Worm (Caenorhabditis elegans) whole organism, L4 larva: Measurements from ENCODE around the gene C06B3.7.
A peak's percentile ranks its signal among the peaks of the same experiment; 100 is the strongest.

Experiments used
- D1046.2 ChIP-seq: fragments of 200-800 bp; sonication (Bioruptor generic); IDR thresholded peaks from 2 replicates; pipeline ENCODE4 v1.3.6; 2022; ENCODE audit warnings: missing genetic modification characterization, missing compliant biosample characterization
- F26F4.8 ChIP-seq: fragments of 200-800 bp; sonication (Bioruptor generic); conservative IDR thresholded peaks from 2 replicates; pipeline ENCODE4 v1.3.6; 2022; ENCODE audit warnings: missing genetic modification characterization, missing compliant biosample characterization
- F49E8.2 ChIP-seq: sonication (generic microtip); optimal IDR thresholded peaks from 2 replicates; lab custom pipeline; 2016; ENCODE audit warnings: missing compliant biosample characterization, mild to moderate bottlenecking, missing genetic modification characterization, borderline replicate concordance
- T20F7.1 ChIP-seq: fragments of 200-800 bp; sonication (Bioruptor generic); optimal IDR thresholded peaks from 2 replicates; lab custom pipeline; 2018; ENCODE audit warnings: mild to moderate bottlenecking, missing genetic modification characterization, missing compliant biosample characterization
- T26A8.4 ChIP-seq: fragments of 200-800 bp; sonication (Bioruptor generic); IDR thresholded peaks from 2 replicates; pipeline ENCODE4 v1.3.6; 2022; ENCODE audit warnings: missing genetic modification characterization, missing compliant biosample characterization
- Y5F2A.4 ChIP-seq: fragments of 200-800 bp; sonication (Bioruptor generic); optimal IDR thresholded peaks from 2 replicates; lab custom pipeline; 2018; ENCODE audit warnings: mild to moderate bottlenecking, missing genetic modification characterization, missing compliant biosample characterization
- Y75B8A.6 ChIP-seq: fragments of 200-800 bp; sonication (Bioruptor generic); IDR thresholded peaks from 2 replicates; pipeline ENCODE4 v1.3.6; 2022; ENCODE audit warnings: missing genetic modification reagents, missing genetic modification characterization, missing compliant biosample characterization
- ZK337.2 ChIP-seq: fragments of 200-800 bp; sonication (Bioruptor generic); IDR thresholded peaks from 2 replicates; pipeline ENCODE4 v1.3.6; 2022; ENCODE audit warnings: missing genetic modification reagents, missing genetic modification characterization, missing compliant biosample characterization
- ZK546.5 ChIP-seq, 2 experiments: sonication (generic microtip); optimal IDR thresholded peaks; 2 replicates each; lab custom pipeline; 2017; ENCODE audit warnings: missing biosample characterization in 2 of 2, missing genetic modification characterization in 2 of 2
- ama-1 ChIP-seq: fragments of 150-350 bp; optimal IDR thresholded peaks from 2 replicates; lab custom pipeline; 2014; ENCODE audit warnings: inconsistent platforms, mixed read lengths
- ceh-28 ChIP-seq: fragments of 150-350 bp; optimal IDR thresholded peaks from 2 replicates; lab custom pipeline; 2014; ENCODE audit warnings: missing biosample characterization, missing genetic modification reagents, missing genetic modification characterization
- ceh-32 ChIP-seq: sonication (generic microtip); optimal IDR thresholded peaks from 2 replicates; lab custom pipeline; 2016; ENCODE audit warnings: mild to moderate bottlenecking, missing genetic modification characterization, missing compliant biosample characterization; ENCODE audit not compliant: poor library complexity
- ceh-44 ChIP-seq: fragments of 200-800 bp; sonication (Bioruptor generic); IDR thresholded peaks from 2 replicates; pipeline ENCODE4 v1.3.6; 2022; ENCODE audit warnings: missing genetic modification reagents, missing genetic modification characterization, missing compliant biosample characterization
- ceh-62 ChIP-seq: sonication (generic microtip); optimal IDR thresholded peaks from 2 replicates; lab custom pipeline; 2017; ENCODE audit warnings: missing biosample characterization, missing genetic modification characterization
- ces-1 ChIP-seq: fragments of 150-350 bp; sonication (generic microtip); optimal IDR thresholded peaks from 4 replicates; lab custom pipeline; 2014; ENCODE audit warnings: missing biosample characterization, missing genetic modification reagents, missing genetic modification characterization
- ctbp-1 ChIP-seq: fragments of 200-800 bp; sonication (Bioruptor generic); IDR thresholded peaks from 2 replicates; pipeline ENCODE4 v1.3.6; 2022; ENCODE audit warnings: missing genetic modification reagents, missing genetic modification characterization, missing compliant biosample characterization
- daf-12 ChIP-seq: fragments of 150-350 bp; optimal IDR thresholded peaks from 2 replicates; lab custom pipeline; 2014; ENCODE audit warnings: missing biosample characterization, missing genetic modification reagents, missing genetic modification characterization
- daf-16 ChIP-seq, 3 experiments: sonication (generic microtip); optimal IDR thresholded peaks; 2 replicates each; lab custom pipeline; 2016 to 2017; ENCODE audit warnings: missing genetic modification characterization in 3 of 3, missing genetic modification reagents in 3 of 3, mild to moderate bottlenecking in 2 of 3, missing compliant biosample characterization in 2 of 3, missing biosample characterization in 1 of 3, moderate library complexity in 1 of 3
- daf-19 ChIP-seq: fragments of 200-800 bp; sonication (Bioruptor generic); conservative IDR thresholded peaks from 2 replicates; pipeline ENCODE4 v1.3.6; 2022; ENCODE audit warnings: missing genetic modification characterization, missing compliant biosample characterization
- daf-8 ChIP-seq: fragments of 200-800 bp; sonication (Bioruptor generic); IDR thresholded peaks from 2 replicates; pipeline ENCODE4 v1.3.6; 2022; ENCODE audit warnings: missing genetic modification characterization, missing compliant biosample characterization
- dmd-8 ChIP-seq: fragments of 200-800 bp; sonication (Bioruptor generic); IDR thresholded peaks from 2 replicates; pipeline ENCODE4 v1.3.6; 2022; ENCODE audit warnings: missing genetic modification characterization, missing compliant biosample characterization
- dmd-9 ChIP-seq: fragments of 200-800 bp; sonication (Bioruptor generic); IDR thresholded peaks from 2 replicates; pipeline ENCODE4 v1.3.6; 2022; ENCODE audit warnings: missing genetic modification reagents, missing genetic modification characterization, missing compliant biosample characterization
- dpl-1 ChIP-seq: fragments of 150-350 bp; optimal IDR thresholded peaks from 2 replicates; lab custom pipeline; 2014; ENCODE audit warnings: missing biosample characterization, missing genetic modification reagents, missing genetic modification characterization
- egl-43 ChIP-seq: fragments of 200-800 bp; sonication (Bioruptor generic); IDR thresholded peaks from 2 replicates; pipeline ENCODE4 v1.3.6; 2022; ENCODE audit warnings: missing genetic modification reagents, missing genetic modification characterization, missing compliant biosample characterization
- hmg-1.1 ChIP-seq: fragments of 200-800 bp; sonication (Bioruptor generic); IDR thresholded peaks from 2 replicates; pipeline ENCODE4 v1.3.6; 2022; ENCODE audit warnings: missing genetic modification reagents, missing genetic modification characterization, missing compliant biosample characterization
- lin-1 ChIP-seq: fragments of 200-800 bp; sonication (Bioruptor generic); IDR thresholded peaks from 2 replicates; pipeline ENCODE4 v1.3.6; 2022; ENCODE audit warnings: missing genetic modification reagents, missing genetic modification characterization, missing compliant biosample characterization
- lin-29 ChIP-seq: fragments of 200-800 bp; sonication (Bioruptor generic); IDR thresholded peaks from 2 replicates; pipeline ENCODE4 v1.3.6; 2022; ENCODE audit warnings: missing genetic modification reagents, missing genetic modification characterization, missing compliant biosample characterization
- lin-39 ChIP-seq: fragments of 150-350 bp; optimal IDR thresholded peaks from 2 replicates; lab custom pipeline; 2014; ENCODE audit warnings: missing biosample characterization, missing genetic modification reagents, missing genetic modification characterization
- lsy-2 ChIP-seq, 2 experiments: fragments of 150-350 bp in 1 of 2; sonication (generic microtip) in 1 of 2; optimal IDR thresholded peaks; 2 replicates each; lab custom pipeline; 2014 to 2017; ENCODE audit warnings: missing biosample characterization in 2 of 2, missing genetic modification characterization in 2 of 2
- mdt-29 ChIP-seq: fragments of 200-800 bp; sonication (Bioruptor generic); IDR thresholded peaks from 2 replicates; pipeline ENCODE4 v1.3.6; 2022; ENCODE audit warnings: missing genetic modification reagents, missing genetic modification characterization, missing compliant biosample characterization
- mxl-2 ChIP-seq: fragments of 200-800 bp; sonication (Bioruptor generic); conservative IDR thresholded peaks from 2 replicates; pipeline ENCODE4 v1.3.6; 2022; ENCODE audit warnings: missing genetic modification reagents, missing genetic modification characterization, missing compliant biosample characterization
- nhr-102 ChIP-seq: sonication (generic microtip); optimal IDR thresholded peaks from 2 replicates; lab custom pipeline; 2016; ENCODE audit warnings: mild to moderate bottlenecking, missing genetic modification characterization, moderate library complexity, missing compliant biosample characterization
- nhr-11 ChIP-seq: fragments of 150-350 bp; optimal IDR thresholded peaks from 2 replicates; lab custom pipeline; 2014; ENCODE audit warnings: missing biosample characterization, missing genetic modification characterization
- nhr-25 ChIP-seq: sonication (generic microtip); optimal IDR thresholded peaks from 2 replicates; lab custom pipeline; 2017; ENCODE audit warnings: missing genetic modification characterization, mild to moderate bottlenecking, missing compliant biosample characterization, antibody characterized with exemption, moderate library complexity, borderline replicate concordance; ENCODE audit not compliant: insufficient read depth
- nhr-42 ChIP-seq: fragments of 200-800 bp; sonication (Bioruptor generic); IDR thresholded peaks from 2 replicates; pipeline ENCODE4 v1.3.6; 2022; ENCODE audit warnings: missing genetic modification characterization, missing compliant biosample characterization
- nhr-6 ChIP-seq: fragments of 150-350 bp; optimal IDR thresholded peaks from 2 replicates; lab custom pipeline; 2014; ENCODE audit warnings: missing biosample characterization, missing genetic modification characterization
- nhr-77 ChIP-seq: fragments of 150-350 bp; optimal IDR thresholded peaks from 2 replicates; lab custom pipeline; 2014; ENCODE audit warnings: missing biosample characterization, missing genetic modification characterization
- php-3 ChIP-seq: fragments of 200-800 bp; sonication (Bioruptor generic); IDR thresholded peaks from 2 replicates; pipeline ENCODE4 v1.3.6; 2022; ENCODE audit warnings: missing genetic modification reagents, missing genetic modification characterization, missing compliant biosample characterization
- pqm-1 ChIP-seq: sonication (generic microtip); optimal IDR thresholded peaks from 2 replicates; lab custom pipeline; 2017; ENCODE audit warnings: missing biosample characterization, missing genetic modification characterization
- sdz-12 ChIP-seq: fragments of 200-800 bp; sonication (Bioruptor generic); optimal IDR thresholded peaks from 2 replicates; lab custom pipeline; 2018; ENCODE audit warnings: mild to moderate bottlenecking, missing genetic modification characterization, missing compliant biosample characterization
- set-16 ChIP-seq: fragments of 200-800 bp; sonication (Bioruptor generic); IDR thresholded peaks from 2 replicates; pipeline ENCODE4 v1.3.6; 2022; ENCODE audit warnings: missing genetic modification reagents, missing genetic modification characterization, missing compliant biosample characterization
- snpc-1.2 ChIP-seq: fragments of 200-800 bp; sonication (Bioruptor generic); IDR thresholded peaks from 2 replicates; pipeline ENCODE4 v1.3.6; 2022; ENCODE audit warnings: missing genetic modification reagents, missing genetic modification characterization, missing compliant biosample characterization
- snpc-4 ChIP-seq: fragments of 150-350 bp; optimal IDR thresholded peaks from 2 replicates; lab custom pipeline; 2014; ENCODE audit warnings: missing biosample characterization, missing genetic modification characterization
- spr-3 ChIP-seq: fragments of 200-800 bp; sonication (Bioruptor generic); optimal IDR thresholded peaks from 2 replicates; lab custom pipeline; 2018; ENCODE audit warnings: mild to moderate bottlenecking, missing genetic modification characterization, missing compliant biosample characterization
- tag-97 ChIP-seq: fragments of 200-800 bp; sonication (Bioruptor generic); IDR thresholded peaks from 2 replicates; pipeline ENCODE4 v1.3.6; 2022; ENCODE audit warnings: missing genetic modification characterization, missing compliant biosample characterization
- tra-1 ChIP-seq: fragments of 200-800 bp; sonication (Bioruptor generic); IDR thresholded peaks from 2 replicates; pipeline ENCODE4 v1.3.6; 2022; ENCODE audit warnings: missing genetic modification reagents, missing genetic modification characterization, missing compliant biosample characterization
- unc-62 ChIP-seq, 3 experiments: fragments of 150-350 bp in 1 of 3; sonication (generic microtip); optimal IDR thresholded peaks in 2 of 3; peaks in 1 of 3; 1 replicate in 1 of 3; 2 replicates in 2 of 3; lab custom pipeline; 2014 to 2017; ENCODE audit warnings: missing biosample characterization in 3 of 3, missing genetic modification characterization in 3 of 3, missing genetic modification reagents in 3 of 3, missing genotype in 1 of 3
- vab-7 ChIP-seq: fragments of 200-800 bp; sonication (Bioruptor generic); IDR thresholded peaks from 2 replicates; pipeline ENCODE4 v1.3.6; 2022; ENCODE audit warnings: missing genetic modification reagents, missing genetic modification characterization, missing compliant biosample characterization
- zag-1 ChIP-seq: fragments of 150-350 bp; optimal IDR thresholded peaks from 2 replicates; lab custom pipeline; 2014; ENCODE audit warnings: missing biosample characterization, missing genetic modification characterization
- zfp-2 ChIP-seq: sonication (generic microtip); optimal IDR thresholded peaks from 2 replicates; lab custom pipeline; 2016; ENCODE audit warnings: mild to moderate bottlenecking, missing genetic modification characterization, missing compliant biosample characterization
- zfp-3 ChIP-seq: fragments of 200-800 bp; sonication (Bioruptor generic); conservative IDR thresholded peaks from 2 replicates; pipeline ENCODE4 v1.3.6; 2022; ENCODE audit warnings: missing genetic modification reagents, missing genetic modification characterization, missing compliant biosample characterization

Gene C06B3.7

DNA sequence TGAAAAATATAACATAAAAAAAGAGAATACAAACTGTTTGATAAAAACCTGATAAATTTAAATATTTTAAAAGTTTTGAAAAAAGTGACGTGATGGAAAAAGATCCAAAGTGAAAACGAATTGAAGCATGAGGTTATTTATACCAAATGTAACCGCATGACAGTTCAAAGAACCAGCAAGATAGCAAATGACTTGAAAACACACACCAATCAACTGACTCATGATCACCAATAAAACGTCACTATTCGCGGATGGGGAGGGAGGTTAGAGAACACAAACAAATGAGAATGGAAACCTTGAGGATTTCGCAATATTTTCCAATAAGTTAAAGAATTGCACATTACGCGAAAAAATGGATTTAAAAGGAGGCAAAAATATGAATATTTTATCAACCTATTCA, at the start of gene C06B3.7 (continued):
- TF ChIP-seq F26F4.8 (GFP tag; lab: Robert Waterston, UW) (no peak), egl-43 (no peak), nhr-77 (tag; lab: Kevin White, UChicago) (peak; percentile 96), spr-3 (GFP tag; lab: Kevin White, UChicago) (no peak), unc-62 (GFP tag; optimal IDR thresholded peaks at IDR 0.05 in 1 of 2; lab: Kevin White, UChicago) (peak in 1 of 2 experiments; percentile 98), unc-62 (tag; optimal IDR thresholded peaks at IDR 0.05; lab: Kevin White, UChicago) (no peak), zfp-2 (tag; lab: Kevin White, UChicago) (no peak), mxl-2 (GFP tag; lab: Robert Waterston, UW) (no peak), set-16 (GFP tag; lab: Robert Waterston, UW) (no peak), snpc-1.2 (GFP tag; lab: Robert Waterston, UW) (no peak), tra-1 (GFP tag; lab: Robert Waterston, UW) (peak; percentile 62; the same call in 1 of the 2 replicates), dmd-9 (GFP tag; lab: Robert Waterston, UW) (no peak), Y5F2A.4 (GFP tag; lab: Kevin White, UChicago) (no peak), daf-8 (GFP tag; lab: Robert Waterston, UW) (no peak), nhr-25 (tag; lab: Kevin White, UChicago) (peak; percentile 52), D1046.2 (no peak), ces-1 (GFP tag; lab: Kevin White, UChicago) (no peak), dpl-1 (GFP tag; lab: Kevin White, UChicago) (peak; percentile 52), ceh-28 (tag; lab: Kevin White, UChicago) (no peak), nhr-102 (tag; lab: Kevin White, UChicago) (peak; percentile 57), ama-1 (lab: Kevin White, UChicago) (peak; percentile 81), T26A8.4 (0 out of 2 replicates have a peak, but pooled peaks have one; percentile 29), vab-7 (GFP tag; lab: Robert Waterston, UW) (no peak), daf-19 (no peak), pqm-1 (tag; lab: Kevin White, UChicago) (peak; percentile 57), Y75B8A.6 (GFP tag; lab: Robert Waterston, UW) (no peak), ceh-32 (tag; lab: Kevin White, UChicago) (no peak), zag-1 (no peak), ZK546.5 (tag; optimal IDR thresholded peaks at IDR 0.05; lab: Kevin White, UChicago) (no peak), daf-16 (GFP tag; optimal IDR thresholded peaks at IDR 0.05; lab: Kevin White, UChicago) (peak; percentile 51 to 83), daf-16 (tag; optimal IDR thresholded peaks at IDR 0.05; lab: Kevin White, UChicago) (peak; percentile 99), php-3 (GFP tag; lab: Robert Waterston, UW) (peak; percentile 92), ctbp-1 (GFP tag; lab: Robert Waterston, UW) (no peak), F49E8.2 (tag; lab: Kevin White, UChicago) (no peak), nhr-42 (GFP tag; lab: Robert Waterston, UW) (no peak), hmg-1.1 (GFP tag; lab: Robert Waterston, UW) (no peak), dmd-8 (GFP tag; lab: Robert Waterston, UW) (no peak), sdz-12 (GFP tag; lab: Kevin White, UChicago) (no peak), ZK337.2 (GFP tag; lab: Robert Waterston, UW) (no peak), lin-1 (peak; percentile 16; the same call in 1 of the 2 replicates), T20F7.1 (GFP tag; lab: Kevin White, UChicago) (peak; percentile 67), zfp-3 (GFP tag; lab: Robert Waterston, UW) (no peak), ceh-62 (tag; lab: Kevin White, UChicago) (no peak), mdt-29 (GFP tag; lab: Robert Waterston, UW) (peak; percentile 78), lsy-2 (tag; optimal IDR thresholded peaks at IDR 0.05; lab: Kevin White, UChicago) (peak; percentile 63 to 88), nhr-6 (tag; lab: Kevin White, UChicago) (peak; percentile 91), lin-29 (GFP tag; lab: Robert Waterston, UW) (no peak), nhr-11 (tag; lab: Kevin White, UChicago) (peak; percentile 98), tag-97 (no peak), ceh-44 (GFP tag; lab: Robert Waterston, UW) (no peak), snpc-4 (tag; lab: Kevin White, UChicago) (no peak), daf-12 (tag; lab: Kevin White, UChicago) (no peak), lin-39 (no peak)
